Fruit fly (Drosophila melanogaster) whole organism, embryonic: Measurements from ENCODE around the gene HP1c.

Experiments used
- Antp ChIP-seq: fragments of 200-800 bp; sonication (Bioruptor generic); optimal IDR thresholded peaks from 3 replicates; lab custom pipeline; 2016; ENCODE audit warnings: missing biosample characterization, missing genetic modification characterization
- Blimp-1 ChIP-seq: fragments of 200-800 bp; sonication (Bioruptor generic); optimal IDR thresholded peaks from 3 replicates; lab custom pipeline; 2018; ENCODE audit warnings: missing biosample characterization, missing genetic modification characterization, mild to moderate bottlenecking, moderate library complexity, missing genetic modification reagents
- CG10431 ChIP-seq: fragments of 200-800 bp; sonication (Bioruptor generic); optimal IDR thresholded peaks from 3 replicates; lab custom pipeline; 2018; ENCODE audit warnings: missing biosample characterization, mild to moderate bottlenecking, missing genetic modification characterization
- CG10979 ChIP-seq: fragments of 200-800 bp; sonication (Bioruptor generic); optimal IDR thresholded peaks from 2 replicates; lab custom pipeline; 2018; ENCODE audit warnings: missing biosample characterization, mild to moderate bottlenecking, missing genetic modification characterization, moderate library complexity
- CG12659 ChIP-seq: fragments of 200-800 bp; sonication (Bioruptor generic); optimal IDR thresholded peaks from 3 replicates; lab custom pipeline; 2017; ENCODE audit warnings: mild to moderate bottlenecking, missing biosample characterization, missing genetic modification reagents, missing genetic modification characterization
- CG12769 ChIP-seq: fragments of 200-800 bp; sonication (Bioruptor generic); optimal IDR thresholded peaks from 2 replicates; lab custom pipeline; 2019; ENCODE audit warnings: missing biosample characterization, mild to moderate bottlenecking, missing genetic modification characterization, moderate library complexity
- CG14014 ChIP-seq: fragments of 200-800 bp; sonication (Bioruptor generic); IDR thresholded peaks from 2 replicates; pipeline ENCODE4 v1.3.6; 2022; ENCODE audit warnings: missing biosample characterization, missing genetic modification characterization
- CG14710 ChIP-seq: fragments of 200-800 bp; sonication (Bioruptor generic); optimal IDR thresholded peaks from 3 replicates; lab custom pipeline; 2019; ENCODE audit warnings: missing biosample characterization, mild to moderate bottlenecking, missing genetic modification characterization, moderate library complexity
- CG15269 ChIP-seq: fragments of 200-800 bp; sonication (Bioruptor generic); optimal IDR thresholded peaks from 2 replicates; lab custom pipeline; 2018; ENCODE audit warnings: missing biosample characterization, mild to moderate bottlenecking, missing genetic modification characterization, moderate library complexity
- CG15696 ChIP-seq: fragments of 200-800 bp; sonication (Bioruptor generic); optimal IDR thresholded peaks from 2 replicates; lab custom pipeline; 2019; ENCODE audit warnings: missing biosample characterization, mild to moderate bottlenecking, missing genetic modification characterization, moderate library complexity
- CG4617 ChIP-seq: fragments of 200-800 bp; sonication (Bioruptor generic); optimal IDR thresholded peaks from 3 replicates; lab custom pipeline; 2016; ENCODE audit warnings: missing biosample characterization, missing genetic modification characterization, borderline replicate concordance
- CG4707 ChIP-seq: fragments of 200-800 bp; sonication (Bioruptor generic); optimal IDR thresholded peaks from 2 replicates; lab custom pipeline; 2018; ENCODE audit warnings: missing biosample characterization, mild to moderate bottlenecking, missing genetic modification characterization, moderate library complexity
- CG6254 ChIP-seq: fragments of 200-800 bp; sonication (Bioruptor generic); optimal IDR thresholded peaks from 3 replicates; lab custom pipeline; 2017; ENCODE audit warnings: mild to moderate bottlenecking, missing biosample characterization, missing genetic modification reagents, missing genetic modification characterization
- CG6791 ChIP-seq: fragments of 200-800 bp; sonication (Bioruptor generic); IDR thresholded peaks from 3 replicates; pipeline ENCODE4 v1.3.6; 2022; ENCODE audit warnings: missing biosample characterization, missing genetic modification characterization; ENCODE audit not compliant: partially characterized antibody
- CG7372 ChIP-seq: fragments of 200-800 bp; sonication (Bioruptor generic); IDR thresholded peaks from 2 replicates; pipeline ENCODE4 v1.3.6; 2022; ENCODE audit warnings: missing biosample characterization, missing genetic modification characterization
- CTCF ChIP-seq: fragments of 200-800 bp; sonication (Bioruptor generic); optimal IDR thresholded peaks from 2 replicates; lab custom pipeline; 2017; ENCODE audit warnings: missing biosample characterization, mild to moderate bottlenecking, missing genetic modification characterization, moderate library complexity
- D ChIP-seq, 2 experiments: fragments of 200-800 bp in 1 of 2; fragments of >200 bp in 1 of 2; sonication (Bioruptor generic) in 1 of 2; optimal IDR thresholded peaks; 2 replicates in 1 of 2; 3 replicates in 1 of 2; lab custom pipeline; 2017; ENCODE audit warnings: mild to moderate bottlenecking in 1 of 2, missing biosample characterization in 1 of 2, missing genetic modification characterization in 1 of 2, missing genetic modification reagents in 1 of 2
- H2.0 ChIP-seq: fragments of 200-800 bp; sonication (Bioruptor generic); IDR thresholded peaks from 2 replicates; pipeline ENCODE4 v1.3.6; 2022; ENCODE audit warnings: missing biosample characterization, missing genetic modification characterization
- NK7.1 ChIP-seq: fragments of 200-800 bp; sonication (Bioruptor generic); optimal IDR thresholded peaks from 3 replicates; lab custom pipeline; 2016; ENCODE audit warnings: missing biosample characterization, missing genetic modification characterization
- Neu2 ChIP-seq: fragments of 200-800 bp; sonication (Bioruptor generic); optimal IDR thresholded peaks from 3 replicates; lab custom pipeline; 2016; ENCODE audit warnings: missing biosample characterization, missing genetic modification characterization, borderline replicate concordance
- Nf-YC ChIP-seq: fragments of 200-800 bp; optimal IDR thresholded peaks from 3 replicates; lab custom pipeline; 2019; ENCODE audit warnings: missing biosample characterization, mild to moderate bottlenecking, missing genetic modification characterization, moderate library complexity
- Oaz ChIP-seq: fragments of 200-800 bp; sonication (Bioruptor generic); IDR thresholded peaks from 2 replicates; pipeline ENCODE4 v1.3.6; 2022; ENCODE audit warnings: missing biosample characterization, missing genetic modification characterization
- Pdp1 ChIP-seq, 2 experiments: fragments of 200-800 bp; sonication (Bioruptor generic); optimal IDR thresholded peaks; 3 replicates each; lab custom pipeline; 2016; ENCODE audit warnings: missing biosample characterization in 2 of 2, missing genetic modification characterization in 2 of 2, mild to moderate bottlenecking in 1 of 2, moderate library complexity in 1 of 2
- Stat92E ChIP-seq, 3 experiments: fragments of >200 bp in 2 of 3; fragments of 200-800 bp in 1 of 3; sonication (Bioruptor generic) in 1 of 3; optimal IDR thresholded peaks; 2 replicates each; lab custom pipeline; 2017 to 2019; ENCODE audit warnings: missing biosample characterization in 3 of 3, missing genetic modification characterization in 3 of 3, mild to moderate bottlenecking in 1 of 3, moderate library complexity in 1 of 3
- aop ChIP-seq: fragments of 200-800 bp; sonication (Bioruptor generic); IDR thresholded peaks from 2 replicates; pipeline ENCODE4 v1.3.6; 2022; ENCODE audit warnings: missing biosample characterization, missing genetic modification characterization
- bcd ChIP-seq: fragments of 200-800 bp; sonication (Bioruptor generic); optimal IDR thresholded peaks from 2 replicates; lab custom pipeline; 2017; ENCODE audit warnings: missing biosample characterization, mild to moderate bottlenecking, missing genetic modification characterization
- chinmo ChIP-seq: fragments of 200-800 bp; sonication (Bioruptor generic); IDR thresholded peaks from 4 replicates; pipeline ENCODE4 v1.3.6; 2022; ENCODE audit warnings: missing biosample characterization, missing genetic modification characterization; ENCODE audit not compliant: partially characterized antibody
- cwo ChIP-seq: fragments of 200-800 bp; sonication (Bioruptor generic); optimal IDR thresholded peaks from 3 replicates; lab custom pipeline; 2017; ENCODE audit warnings: missing biosample characterization, missing genetic modification characterization, mild to moderate bottlenecking, moderate library complexity, missing genetic modification reagents
- fd96Cb ChIP-seq: fragments of 200-800 bp; sonication (Bioruptor generic); optimal IDR thresholded peaks from 2 replicates; lab custom pipeline; 2018; ENCODE audit warnings: missing biosample characterization, mild to moderate bottlenecking, missing genetic modification characterization, moderate library complexity
- grn ChIP-seq: fragments of 200-800 bp; sonication (Bioruptor generic); optimal IDR thresholded peaks from 3 replicates; lab custom pipeline; 2017; ENCODE audit warnings: missing biosample characterization, missing genetic modification characterization
- gsb ChIP-seq: fragments of 200-800 bp; sonication (Bioruptor generic); IDR thresholded peaks from 2 replicates; pipeline ENCODE4 v1.3.6; 2022; ENCODE audit warnings: missing biosample characterization, missing genetic modification characterization
- klu ChIP-seq: fragments of 200-800 bp; sonication (Bioruptor generic); IDR thresholded peaks from 2 replicates; pipeline ENCODE4 v1.3.6; 2022; ENCODE audit warnings: missing biosample characterization, missing genetic modification characterization
- mld ChIP-seq: fragments of 200-800 bp; sonication (Bioruptor generic); IDR thresholded peaks from 3 replicates; pipeline ENCODE4 v1.3.6; 2022; ENCODE audit warnings: missing biosample characterization, missing genetic modification characterization; ENCODE audit not compliant: partially characterized antibody
- nerfin-2 ChIP-seq: fragments of 200-800 bp; sonication (Bioruptor generic); IDR thresholded peaks from 2 replicates; pipeline ENCODE4 v1.3.6; 2022; ENCODE audit warnings: missing biosample characterization, missing genetic modification characterization; ENCODE audit not compliant: partially characterized antibody
- oc ChIP-seq: fragments of 200-800 bp; sonication (Bioruptor generic); optimal IDR thresholded peaks from 2 replicates; lab custom pipeline; 2018; ENCODE audit warnings: missing biosample characterization, mild to moderate bottlenecking, missing genetic modification characterization, moderate library complexity
- org-1 ChIP-seq: fragments of 200-800 bp; sonication (Bioruptor generic); optimal IDR thresholded peaks from 2 replicates; lab custom pipeline; 2017; ENCODE audit warnings: missing biosample characterization, missing genetic modification characterization
- salm ChIP-seq: fragments of 200-800 bp; sonication (Bioruptor generic); optimal IDR thresholded peaks from 2 replicates; lab custom pipeline; 2018; ENCODE audit warnings: missing biosample characterization, mild to moderate bottlenecking, missing genetic modification characterization
- sd ChIP-seq: fragments of 200-800 bp; sonication (Bioruptor generic); optimal IDR thresholded peaks from 3 replicates; lab custom pipeline; 2018; ENCODE audit warnings: missing biosample characterization, mild to moderate bottlenecking, missing genetic modification characterization, moderate library complexity
- sens ChIP-seq: fragments of 200-800 bp; sonication (Bioruptor generic); peaks from one replicate; lab custom pipeline; 2016; ENCODE audit warnings: missing biosample characterization, missing genetic modification characterization
- sqz ChIP-seq: fragments of 200-800 bp; sonication (Bioruptor generic); optimal IDR thresholded peaks from 3 replicates; lab custom pipeline; 2018; ENCODE audit warnings: missing biosample characterization, mild to moderate bottlenecking, missing genetic modification characterization
- ssp ChIP-seq: fragments of 200-800 bp; sonication (Bioruptor generic); IDR thresholded peaks from 2 replicates; pipeline ENCODE4 v1.3.6; 2022; ENCODE audit warnings: missing biosample characterization, missing genetic modification characterization
- trem ChIP-seq: fragments of 200-800 bp; optimal IDR thresholded peaks from 3 replicates; lab custom pipeline; 2019; ENCODE audit warnings: missing biosample characterization, mild to moderate bottlenecking, missing genetic modification characterization, moderate library complexity
- vfl ChIP-seq: fragments of 200-800 bp; sonication (Bioruptor generic); optimal IDR thresholded peaks from 2 replicates; lab custom pipeline; 2016; ENCODE audit warnings: missing biosample characterization, missing genetic modification characterization
- vnd ChIP-seq: fragments of 200-800 bp; sonication (Bioruptor generic); IDR thresholded peaks from 3 replicates; pipeline ENCODE4 v1.3.6; 2022; ENCODE audit warnings: missing biosample characterization, missing genetic modification characterization; ENCODE audit not compliant: partially characterized antibody
- vvl ChIP-seq: fragments of 200-800 bp; sonication (Bioruptor generic); IDR thresholded peaks from 2 replicates; pipeline ENCODE4 v1.3.6; 2022; ENCODE audit warnings: missing biosample characterization, missing genetic modification characterization
- wdn ChIP-seq: fragments of 200-800 bp; sonication (Bioruptor generic); IDR thresholded peaks from 2 replicates; pipeline ENCODE4 v1.3.6; 2022; ENCODE audit warnings: missing biosample characterization, missing genetic modification characterization
- zen ChIP-seq: fragments of 200-800 bp; sonication (Bioruptor generic); optimal IDR thresholded peaks from 3 replicates; lab custom pipeline; 2018; ENCODE audit warnings: missing biosample characterization, mild to moderate bottlenecking, missing genetic modification characterization, moderate library complexity
- zen2 ChIP-seq: fragments of 200-800 bp; sonication (Bioruptor generic); IDR thresholded peaks from 3 replicates; pipeline ENCODE4 v1.3.6; 2022; ENCODE audit warnings: missing biosample characterization, missing genetic modification characterization; ENCODE audit not compliant: partially characterized antibody

Gene HP1c

DNA sequence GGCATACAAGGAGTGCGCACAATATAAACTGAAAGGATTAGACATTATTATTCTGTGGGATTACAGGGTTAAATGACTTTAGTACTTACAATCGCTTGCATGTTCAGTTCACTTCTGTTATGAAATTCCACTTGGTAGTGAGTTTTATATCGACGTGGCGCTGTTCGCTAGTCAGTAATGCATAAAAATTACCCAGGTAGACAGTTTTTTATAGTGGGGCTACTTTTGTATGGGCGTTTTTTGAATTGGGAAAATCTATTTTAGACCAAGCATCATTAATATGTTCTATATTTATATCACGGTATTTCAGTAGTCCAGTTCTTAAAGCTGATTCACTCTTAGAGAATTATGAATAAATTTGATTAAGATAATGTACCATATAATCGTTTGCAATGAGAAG, 26.2 kb downstream of the HP1c start, which contains the start of gene CG43095:
Gene CG43095, minus strand, starts transcription at position 101 of the 400 bp plus-strand sequence.
- no peak for TF ChIP-seq vnd (GFP tag; lab: Robert Waterston, UW)
- no peak for TF ChIP-seq CG4707 (GFP tag; lab: Kevin White, UChicago)
- TF ChIP-seq CG10979 (tag; lab: Kevin White, UChicago), result no peak
- no peak for TF ChIP-seq CTCF (GFP tag; lab: Kevin White, UChicago)
- TF ChIP-seq zen, result no peak
- no peak for TF ChIP-seq vfl (GFP tag; lab: Kevin White, UChicago)
- no peak for TF ChIP-seq CG14710 (tag; lab: Kevin White, UChicago)
- TF ChIP-seq CG7372 (GFP tag; lab: Robert Waterston, UW), result no peak
- TF ChIP-seq NK7.1 (GFP tag; lab: Kevin White, UChicago), result no peak
- no peak for TF ChIP-seq ssp (GFP tag; lab: Robert Waterston, UW)
- no peak for TF ChIP-seq zen2 (GFP tag; lab: Robert Waterston, UW)
- no peak for TF ChIP-seq wdn

DNA sequence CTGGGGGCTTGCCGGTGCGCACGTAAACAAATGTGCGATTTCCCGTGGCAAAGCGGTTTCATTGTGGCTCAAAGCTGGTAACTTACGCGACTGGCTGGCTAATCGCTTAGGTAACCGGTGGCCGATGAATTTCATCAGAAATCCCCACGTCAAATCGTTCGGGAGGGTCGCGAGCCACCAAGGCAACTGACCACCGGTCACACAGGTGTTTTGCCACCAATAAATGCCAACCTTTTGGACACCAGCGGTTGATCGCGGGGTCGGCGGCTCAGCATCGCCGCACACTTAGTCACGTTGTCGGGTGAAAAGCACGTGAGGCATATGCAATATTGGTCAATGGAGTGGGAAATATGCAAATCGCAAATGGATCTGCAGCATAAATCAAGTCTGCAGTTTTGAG, 31.0 kb downstream of the HP1c start:
- TF ChIP-seq mld (GFP tag; lab: Robert Waterston, UW), result 0 out of 3 replicates have a peak, but pooled peaks have one; percentile 25
- TF ChIP-seq gsb (GFP tag; lab: Robert Waterston, UW), result no peak
- peak in 1 of 2 experiments; percentile 50 for TF ChIP-seq Pdp1 (GFP tag; optimal IDR thresholded peaks at IDR 0.05; lab: Kevin White, UChicago)
- TF ChIP-seq CG14014 (GFP tag; lab: Robert Waterston, UW), result no peak
- TF ChIP-seq oc (tag; lab: Kevin White, UChicago), result peak; percentile 47
- TF ChIP-seq chinmo (GFP tag; lab: Robert Waterston, UW), result peak; percentile 88
- no peak for TF ChIP-seq Neu2 (GFP tag; lab: Kevin White, UChicago)
- no peak for TF ChIP-seq CG6791 (GFP tag; lab: Robert Waterston, UW)
- TF ChIP-seq grn (GFP tag; lab: Kevin White, UChicago), result no peak
- no peak for TF ChIP-seq fd96Cb (tag; lab: Kevin White, UChicago)
- TF ChIP-seq cwo (GFP tag; lab: Kevin White, UChicago), result peak; percentile 82
- 0 out of 2 replicates have a peak, but pooled peaks have one; percentile 35 for TF ChIP-seq nerfin-2
- no peak for TF ChIP-seq H2.0
- TF ChIP-seq bcd (GFP tag; lab: Kevin White, UChicago), result no peak
- TF ChIP-seq sd (tag; lab: Kevin White, UChicago), result peak; percentile 72
- TF ChIP-seq CG15269, result peak; percentile 55
- no peak for TF ChIP-seq Stat92E (GFP tag; optimal IDR thresholded peaks at IDR 0.05; lab: Kevin White, UChicago)
- TF ChIP-seq CG15696 (tag; lab: Kevin White, UChicago), result no peak
- TF ChIP-seq CG12769, result peak; percentile 70
- no peak for TF ChIP-seq trem
- TF ChIP-seq org-1 (GFP tag; lab: Kevin White, UChicago), result no peak
- no peak for TF ChIP-seq CG10431
- peak; percentile 63; the same call in 1 of the 2 replicates for TF ChIP-seq vvl (GFP tag; lab: Robert Waterston, UW)

DNA sequence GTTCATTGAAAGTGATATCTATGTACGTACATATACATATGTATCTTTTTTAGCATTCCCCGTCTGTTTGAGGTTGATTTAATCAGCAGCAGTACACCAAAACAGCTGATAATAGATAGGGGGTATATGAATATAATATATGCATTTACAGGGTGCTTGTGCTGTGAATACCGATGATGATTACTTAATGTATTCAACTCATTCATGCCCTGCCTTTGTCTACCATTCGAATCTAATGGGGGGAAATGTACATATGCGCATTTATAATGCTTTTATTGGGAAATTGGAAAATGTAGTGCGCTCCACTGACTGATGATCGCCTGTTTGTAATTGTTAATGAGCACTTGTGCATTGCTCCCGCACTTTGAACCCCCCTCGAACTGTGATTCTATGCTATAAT, 34.7 kb downstream of the HP1c start:
- no peak for TF ChIP-seq Oaz (GFP tag; lab: Robert Waterston, UW)
- no peak for TF ChIP-seq CG12659 (GFP tag; lab: Kevin White, UChicago)
- TF ChIP-seq aop (GFP tag; lab: Robert Waterston, UW), result no peak
- TF ChIP-seq Pdp1 (GFP tag; optimal IDR thresholded peaks at IDR 0.05; lab: Kevin White, UChicago), result peak in 1 of 2 experiments; percentile 31
- no peak for TF ChIP-seq sqz (GFP tag; lab: Kevin White, UChicago)
- no peak for TF ChIP-seq CG4617 (GFP tag; lab: Kevin White, UChicago)
- TF ChIP-seq Nf-YC (tag; lab: Kevin White, UChicago), result no peak
- peak; percentile 55 for TF ChIP-seq sens (GFP tag; lab: Kevin White, UChicago)
- TF ChIP-seq Blimp-1, result peak; percentile 12
- peak; percentile 73 for TF ChIP-seq CG6254 (GFP tag; lab: Kevin White, UChicago)
- no peak for TF ChIP-seq D (optimal IDR thresholded peaks at IDR 0.05; lab: Kevin White, UChicago)
- peak; percentile 28 for TF ChIP-seq D (GFP tag; optimal IDR thresholded peaks at IDR 0.05; lab: Kevin White, UChicago)
- no peak for TF ChIP-seq klu (GFP tag; lab: Robert Waterston, UW)
- no peak for TF ChIP-seq CG14710 (tag; lab: Kevin White, UChicago)
- peak; percentile 18 for TF ChIP-seq salm (tag; lab: Kevin White, UChicago)
- TF ChIP-seq vvl (GFP tag; lab: Robert Waterston, UW), result peak; percentile 95
- no peak for TF ChIP-seq Antp (GFP tag; lab: Kevin White, UChicago)
